Worm (Caenorhabditis elegans): ENCODE measurements around the gene twk-17.

ce11 chrX:7585610-7586259, 22.1 kb downstream of the twk-17 start, which contains the start of gene adt-2:
- TF ChIP-seq ces-1 (GFP tag; optimal IDR thresholded peaks at IDR 0.05) (no peak), snpc-4 (tag; optimal IDR thresholded peaks at IDR 0.05) (no peak), nhr-2 (tag; optimal IDR thresholded peaks at IDR 0.05) (no peak)
